Worm (Caenorhabditis elegans): ENCODE results near the gene C01G12.13.

C01G12.13 gene

DNA sequence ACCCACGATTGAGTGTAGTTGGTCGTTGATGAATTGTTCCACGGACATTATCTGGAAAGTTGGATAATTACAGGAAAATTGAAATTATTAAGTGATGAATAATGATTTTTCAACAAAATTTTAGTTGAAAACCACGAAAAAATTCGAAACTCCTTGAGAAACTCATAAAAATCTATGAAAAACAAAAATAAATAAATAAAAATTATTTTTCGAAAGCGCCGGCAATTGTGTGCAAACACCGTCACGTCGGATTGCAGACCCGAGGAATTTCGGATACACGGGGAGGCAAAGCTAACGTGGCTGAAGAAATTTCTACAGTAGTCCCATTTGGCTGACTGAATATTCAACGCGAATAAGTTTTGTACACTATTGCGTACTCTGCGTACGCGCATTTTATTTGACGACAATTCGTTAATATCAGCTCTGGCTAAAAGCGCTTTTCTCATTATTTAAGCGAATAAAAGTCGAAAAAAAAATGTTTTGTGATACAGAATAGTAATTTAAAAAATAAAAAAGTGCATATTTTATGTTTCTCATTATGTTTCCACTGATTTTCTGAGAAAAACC is 14.9 kb upstream of the C01G12.13 start, which contains the start of gene mog-4:
TSS of gene mog-4 (minus strand) at position 51 of the 567 bp plus-strand sequence.
- peak; percentile 98 for TF ChIP-seq fkh-8 (tag; optimal IDR thresholded peaks at IDR 0.05)
- TF ChIP-seq blmp-1 (tag; optimal IDR thresholded peaks at IDR 0.05) = peak; percentile 49
- TF ChIP-seq C34B4.2 (tag; optimal IDR thresholded peaks at IDR 0.05) = peak; percentile 54
- TF ChIP-seq C16A3.4 (tag; optimal IDR thresholded peaks at IDR 0.05) = peak; percentile 82
- peak; percentile 86 for TF ChIP-seq elt-2 (tag; optimal IDR thresholded peaks at IDR 0.05)
- TF ChIP-seq nhr-90 (tag; optimal IDR thresholded peaks at IDR 0.05; ENCODE audit: poor library complexity) = peak; percentile 98
- peak; percentile 97 for TF ChIP-seq swsn-7 (tag; optimal IDR thresholded peaks at IDR 0.05)
- TF ChIP-seq lin-14 (GFP tag; optimal IDR thresholded peaks at IDR 0.05) = peak; percentile 97
- peak; percentile 67 for TF ChIP-seq hlh-4 (tag; optimal IDR thresholded peaks at IDR 0.05)
- peak; percentile 96 for TF ChIP-seq xbp-1 (tag; optimal IDR thresholded peaks at IDR 0.05)
- peak; percentile 100 for TF ChIP-seq unc-98 (GFP tag; IDR thresholded peaks at IDR 0.05)
- peak; percentile 99 for TF ChIP-seq grh-1 (GFP tag; IDR thresholded peaks at IDR 0.05)
- TF ChIP-seq ces-1 (GFP tag; optimal IDR thresholded peaks at IDR 0.05) = peak; percentile 34
- TF ChIP-seq Y116A8C.19 (tag; optimal IDR thresholded peaks at IDR 0.05; ENCODE audit: borderline replicate concordance) = peak; percentile 59
- peak; percentile 99 for TF ChIP-seq nhr-71 (tag; optimal IDR thresholded peaks at IDR 0.05)
- TF ChIP-seq aha-1 (tag; optimal IDR thresholded peaks at IDR 0.05) = peak; percentile 6
- TF ChIP-seq lin-35 (GFP tag; optimal IDR thresholded peaks at IDR 0.05) = peak; percentile 69 to 86
- TF ChIP-seq isw-1 (GFP tag; IDR thresholded peaks at IDR 0.05) = peak; percentile 100
- TF ChIP-seq efl-3 (GFP tag; optimal IDR thresholded peaks at IDR 0.05) = peak; percentile 73
- peak; percentile 88 for TF ChIP-seq mep-1 (tag; optimal IDR thresholded peaks at IDR 0.05)
- peak; percentile 85 for TF ChIP-seq zip-4 (GFP tag; optimal IDR thresholded peaks at IDR 0.05)
- TF ChIP-seq egl-13 (tag; optimal IDR thresholded peaks at IDR 0.05) = peak; percentile 96
- TF ChIP-seq aly-2 (tag; optimal IDR thresholded peaks at IDR 0.05) = peak; percentile 45
- peak; percentile 46 for TF ChIP-seq nhr-237 (tag; optimal IDR thresholded peaks at IDR 0.05)
- TF ChIP-seq ceh-90 (tag; optimal IDR thresholded peaks at IDR 0.05) = peak; percentile 82
- TF ChIP-seq vab-15 (tag; optimal IDR thresholded peaks at IDR 0.05) = peak; percentile 91
- TF ChIP-seq snpc-4 (tag; optimal IDR thresholded peaks at IDR 0.05) = peak; percentile 77
- peak; percentile 97 for TF ChIP-seq unc-86 (tag; optimal IDR thresholded peaks at IDR 0.05)
- peak in 1 of 2 experiments; percentile 96 for TF ChIP-seq ztf-11 (tag; optimal IDR thresholded peaks at IDR 0.05)
- TF ChIP-seq nhr-85 (tag) = peak; percentile 98
- peak; percentile 95 for TF ChIP-seq irx-1 (tag; optimal IDR thresholded peaks at IDR 0.05)
- TF ChIP-seq lsy-2 (tag; optimal IDR thresholded peaks at IDR 0.05) = peak; percentile 98
- TF ChIP-seq nhr-20 (tag; optimal IDR thresholded peaks at IDR 0.05) = peak; percentile 97
- peak; percentile 95 for TF ChIP-seq ceh-8 (GFP tag; optimal IDR thresholded peaks at IDR 0.05)
- peak; percentile 65 for TF ChIP-seq fkh-10 (GFP tag; optimal IDR thresholded peaks at IDR 0.05)
- peak; percentile 93 for TF ChIP-seq sox-4 (tag; optimal IDR thresholded peaks at IDR 0.05)
- TF ChIP-seq snu-23 (GFP tag; optimal IDR thresholded peaks at IDR 0.05) = peak; percentile 98
- TF ChIP-seq fos-1 (tag; optimal IDR thresholded peaks at IDR 0.05) = peak; percentile 26
- peak; percentile 74 to 83 (median 77) for TF ChIP-seq dpl-1 (GFP tag; optimal IDR thresholded peaks at IDR 0.05)
- TF ChIP-seq ceh-88 (GFP tag; IDR thresholded peaks at IDR 0.05) = peak; percentile 100
- peak; percentile 73 for TF ChIP-seq lin-15B (tag; optimal IDR thresholded peaks at IDR 0.05)
- TF ChIP-seq lir-3 (tag; optimal IDR thresholded peaks at IDR 0.05; ENCODE audit: poor library complexity) = peak; percentile 99
- peak; percentile 97 for TF ChIP-seq C04F5.9 (tag; optimal IDR thresholded peaks at IDR 0.05)
- peak; percentile 97 for TF ChIP-seq tbx-2 (tag; optimal IDR thresholded peaks at IDR 0.05)
- peak; percentile 85 to 86 for TF ChIP-seq efl-1 (optimal IDR thresholded peaks at IDR 0.05)
- peak; percentile 77 to 98 for TF ChIP-seq efl-1 (GFP tag; optimal IDR thresholded peaks at IDR 0.05 in 1 of 2)
- TF ChIP-seq lin-13 (GFP tag; optimal IDR thresholded peaks at IDR 0.05) = peak; percentile 71
- peak; percentile 89 for TF ChIP-seq fkh-4 (tag; optimal IDR thresholded peaks at IDR 0.05; ENCODE audit: borderline replicate concordance)
- TF ChIP-seq elt-3 (tag; optimal IDR thresholded peaks at IDR 0.05) = peak in 2 of 6 experiments; percentile 66 to 68
- peak; percentile 63 for TF ChIP-seq ztf-4 (tag; optimal IDR thresholded peaks at IDR 0.05)
- TF ChIP-seq rnt-1 (tag; optimal IDR thresholded peaks at IDR 0.05) = peak; percentile 96
- TF ChIP-seq ets-5 (GFP tag; IDR thresholded peaks at IDR 0.05) = peak; percentile 92; the same call in 1 of the 2 replicates

Data from whole organism, L1 larva.